Worm (Caenorhabditis elegans): ENCODE measurements around the gene Y110A2AL.10.

Gene Y110A2AL.10

ce11 chrII:2824169-2824568 is 47.5 kb downstream of the Y110A2AL.10 start, which contains the start of the genes K12H6.4 and K12H6.9:
Gene K12H6.4, minus strand, starts transcription at chrII:2824269.
Gene K12H6.9, plus strand, starts transcription at chrII:2824404.
- TF ChIP-seq nhr-43 (tag; optimal IDR thresholded peaks at IDR 0.05; ENCODE audit: poor library complexity, severe bottlenecking) (no peak), aly-2 (tag; optimal IDR thresholded peaks at IDR 0.05) (no peak), R02D3.7 (tag; optimal IDR thresholded peaks at IDR 0.05) (no peak), tbx-2 (tag; optimal IDR thresholded peaks at IDR 0.05) (no peak), egl-5 (tag; optimal IDR thresholded peaks at IDR 0.05) (no peak), skn-1 (tag; optimal IDR thresholded peaks at IDR 0.05) (no peak), fkh-10 (GFP tag; optimal IDR thresholded peaks at IDR 0.05) (no peak), ceh-9 (tag; optimal IDR thresholded peaks at IDR 0.05) (no peak), hmg-11 (tag; optimal IDR thresholded peaks at IDR 0.05) (no peak), zag-1 (tag; optimal IDR thresholded peaks at IDR 0.05) (no peak), lsy-12 (tag; optimal IDR thresholded peaks at IDR 0.05) (no peak), elt-2 (tag; optimal IDR thresholded peaks at IDR 0.05) (no peak), jun-1 (tag; optimal IDR thresholded peaks at IDR 0.05) (no peak), nhr-28 (tag; optimal IDR thresholded peaks at IDR 0.05) (no peak), nfya-1 (tag; optimal IDR thresholded peaks at IDR 0.05; ENCODE audit: insufficient read depth) (no peak), nhr-76 (tag; optimal IDR thresholded peaks at IDR 0.05) (no peak)

ce11 chrII:2822435-2822920 is 49.2 kb downstream of the Y110A2AL.10 start, which contains the start of the genes fut-4 and K12H6.10:
Gene fut-4, minus strand, starts transcription at chrII:2822535.
Gene K12H6.10, plus strand, starts transcription at chrII:2822870.
- TF ChIP-seq nhr-43 (tag; optimal IDR thresholded peaks at IDR 0.05; ENCODE audit: poor library complexity, severe bottlenecking): no peak
- TF ChIP-seq nhr-76 (tag; optimal IDR thresholded peaks at IDR 0.05): no peak
- no peak for TF ChIP-seq unc-62 (GFP tag; optimal IDR thresholded peaks at IDR 0.05)
- TF ChIP-seq elt-2 (tag; optimal IDR thresholded peaks at IDR 0.05): no peak
- TF ChIP-seq unc-39 (tag; optimal IDR thresholded peaks at IDR 0.05): no peak
- no peak for TF ChIP-seq zag-1 (tag; optimal IDR thresholded peaks at IDR 0.05)
- TF ChIP-seq ztf-4 (tag; optimal IDR thresholded peaks at IDR 0.05): no peak
- no peak for TF ChIP-seq nhr-11 (tag; optimal IDR thresholded peaks at IDR 0.05)
- TF ChIP-seq fkh-2 (tag; optimal IDR thresholded peaks at IDR 0.05): no peak
- TF ChIP-seq nhr-23 (tag; optimal IDR thresholded peaks at IDR 0.05): no peak
- TF ChIP-seq eor-1 (tag; optimal IDR thresholded peaks at IDR 0.05): no peak
- no peak for TF ChIP-seq nhr-67 (tag; optimal IDR thresholded peaks at IDR 0.05)
- no peak for TF ChIP-seq pha-4 (tag; optimal IDR thresholded peaks at IDR 0.05)
- no peak for TF ChIP-seq fos-1 (tag; optimal IDR thresholded peaks at IDR 0.05)

Data from whole organism, L3 larva.